Fruit fly (Drosophila melanogaster) whole organism, embryonic: ENCODE measurements around the gene Crz.

Experiments used
- Asciz ChIP-seq: fragments of 200-800 bp; sonication (Bioruptor generic); optimal IDR thresholded peaks from 2 replicates; lab custom pipeline; 2017; ENCODE audit warnings: missing biosample characterization, mild to moderate bottlenecking, missing genetic modification characterization, missing genetic modification reagents
- B-H1 ChIP-seq: fragments of 200-800 bp; sonication (Bioruptor generic); IDR thresholded peaks from 3 replicates; pipeline ENCODE4 v1.3.6; 2022; ENCODE audit warnings: missing biosample characterization, missing genetic modification characterization
- Bdp1 ChIP-seq: fragments of 200-800 bp; sonication (Bioruptor generic); optimal IDR thresholded peaks from 3 replicates; lab custom pipeline; 2016; ENCODE audit warnings: missing biosample characterization, missing genetic modification characterization
- CG10147 ChIP-seq: fragments of 200-800 bp; sonication (Bioruptor generic); optimal IDR thresholded peaks from 2 replicates; lab custom pipeline; 2019; ENCODE audit warnings: missing biosample characterization, mild to moderate bottlenecking, missing genetic modification characterization, moderate library complexity
- CG10267 ChIP-seq: fragments of 200-800 bp; sonication (Bioruptor generic); optimal IDR thresholded peaks from 2 replicates; lab custom pipeline; 2018; ENCODE audit warnings: missing biosample characterization, mild to moderate bottlenecking, missing genetic modification characterization, moderate library complexity
- CG10979 ChIP-seq: fragments of 200-800 bp; sonication (Bioruptor generic); optimal IDR thresholded peaks from 2 replicates; lab custom pipeline; 2018; ENCODE audit warnings: missing biosample characterization, mild to moderate bottlenecking, missing genetic modification characterization, moderate library complexity
- CG12236 ChIP-seq: fragments of 200-800 bp; sonication (Bioruptor generic); optimal IDR thresholded peaks from 2 replicates; lab custom pipeline; 2016; ENCODE audit warnings: missing biosample characterization, missing genetic modification characterization
- CG12299 ChIP-seq: fragments of 200-800 bp; sonication (Bioruptor generic); optimal IDR thresholded peaks from 2 replicates; lab custom pipeline; 2018; ENCODE audit warnings: missing biosample characterization, mild to moderate bottlenecking, missing genetic modification characterization
- CG14710 ChIP-seq: fragments of 200-800 bp; sonication (Bioruptor generic); optimal IDR thresholded peaks from 3 replicates; lab custom pipeline; 2019; ENCODE audit warnings: missing biosample characterization, mild to moderate bottlenecking, missing genetic modification characterization, moderate library complexity
- CG15011 ChIP-seq: fragments of 200-800 bp; sonication (Bioruptor generic); optimal IDR thresholded peaks from 3 replicates; lab custom pipeline; 2018; ENCODE audit warnings: missing biosample characterization, mild to moderate bottlenecking, missing genetic modification characterization
- CG17359 ChIP-seq: fragments of 200-800 bp; sonication (Bioruptor generic); optimal IDR thresholded peaks from 3 replicates; lab custom pipeline; 2018; ENCODE audit warnings: missing biosample characterization, mild to moderate bottlenecking, missing genetic modification characterization, moderate library complexity
- CG17361 ChIP-seq: fragments of 200-800 bp; sonication (Bioruptor generic); IDR thresholded peaks from 3 replicates; pipeline ENCODE4 v1.3.6; 2022; ENCODE audit warnings: missing biosample characterization, missing genetic modification characterization
- CG17829 ChIP-seq: fragments of 200-800 bp; optimal IDR thresholded peaks from 2 replicates; lab custom pipeline; 2019; ENCODE audit warnings: missing biosample characterization, mild to moderate bottlenecking, missing genetic modification characterization, moderate library complexity
- CG18262 ChIP-seq: fragments of 200-800 bp; optimal IDR thresholded peaks from 3 replicates; lab custom pipeline; 2019; ENCODE audit warnings: missing biosample characterization, mild to moderate bottlenecking, missing genetic modification characterization, moderate library complexity
- CG2120 ChIP-seq: fragments of 200-800 bp; sonication (Bioruptor generic); optimal IDR thresholded peaks from 3 replicates; lab custom pipeline; 2016; ENCODE audit warnings: missing biosample characterization, missing genetic modification characterization
- CG2712 ChIP-seq: fragments of 200-800 bp; optimal IDR thresholded peaks from 3 replicates; lab custom pipeline; 2019; ENCODE audit warnings: missing biosample characterization, mild to moderate bottlenecking, missing genetic modification characterization, moderate library complexity
- CG30403 ChIP-seq: fragments of 200-800 bp; sonication (Bioruptor generic); optimal IDR thresholded peaks from 3 replicates; lab custom pipeline; 2016; ENCODE audit warnings: missing biosample characterization, missing genetic modification characterization
- CG31224 ChIP-seq: fragments of 200-800 bp; sonication (Bioruptor generic); IDR thresholded peaks from 2 replicates; pipeline ENCODE4 v1.3.6; 2022; ENCODE audit warnings: missing biosample characterization, missing genetic modification characterization
- CG4328 ChIP-seq: fragments of 200-800 bp; sonication (Bioruptor generic); optimal IDR thresholded peaks from 3 replicates; lab custom pipeline; 2017; ENCODE audit warnings: missing biosample characterization, missing genetic modification reagents, missing genetic modification characterization
- CG4424 ChIP-seq: fragments of 200-800 bp; sonication (Bioruptor generic); optimal IDR thresholded peaks from 3 replicates; lab custom pipeline; 2016; ENCODE audit warnings: missing biosample characterization, missing genetic modification characterization
- CG7556 ChIP-seq: fragments of 200-800 bp; sonication (Bioruptor generic); optimal IDR thresholded peaks from 2 replicates; lab custom pipeline; 2017; ENCODE audit warnings: missing biosample characterization, mild to moderate bottlenecking, missing genetic modification characterization
- CG9437 ChIP-seq: fragments of 200-800 bp; sonication (Bioruptor generic); optimal IDR thresholded peaks from 2 replicates; lab custom pipeline; 2018; ENCODE audit warnings: missing biosample characterization, mild to moderate bottlenecking, missing genetic modification characterization
- Camta ChIP-seq: fragments of 200-800 bp; sonication (Bioruptor generic); optimal IDR thresholded peaks from 2 replicates; lab custom pipeline; 2016; ENCODE audit warnings: missing biosample characterization, missing genetic modification characterization
- Doc2 ChIP-seq: fragments of 200-800 bp; sonication (Bioruptor generic); IDR thresholded peaks from 2 replicates; pipeline ENCODE4 v1.3.6; 2022; ENCODE audit warnings: missing biosample characterization, missing genetic modification characterization
- Dp ChIP-seq: fragments of 200-800 bp; sonication (Bioruptor generic); optimal IDR thresholded peaks from 2 replicates; lab custom pipeline; 2018; ENCODE audit warnings: missing biosample characterization, mild to moderate bottlenecking, missing genetic modification characterization, moderate library complexity
- Gug ChIP-seq: fragments of 200-800 bp; sonication (Bioruptor generic); IDR thresholded peaks from 4 replicates; pipeline ENCODE4 v1.3.6; 2022; ENCODE audit warnings: missing biosample characterization, missing genetic modification characterization
- Hsf ChIP-seq: fragments of 200-800 bp; sonication (Bioruptor generic); optimal IDR thresholded peaks from 3 replicates; lab custom pipeline; 2016; ENCODE audit warnings: missing biosample characterization, missing genetic modification characterization
- Scr ChIP-seq: fragments of 200-800 bp; sonication (Bioruptor generic); IDR thresholded peaks from 2 replicates; pipeline ENCODE4 v1.3.6; 2022; ENCODE audit warnings: missing biosample characterization, missing genetic modification characterization; ENCODE audit not compliant: partially characterized antibody
- Sox102F ChIP-seq: fragments of 200-800 bp; sonication (Bioruptor generic); optimal IDR thresholded peaks from 2 replicates; lab custom pipeline; 2018; ENCODE audit warnings: missing biosample characterization, mild to moderate bottlenecking, missing genetic modification characterization, moderate library complexity
- Spps ChIP-seq: fragments of 200-800 bp; sonication (Bioruptor generic); optimal IDR thresholded peaks from 2 replicates; lab custom pipeline; 2018; ENCODE audit warnings: missing biosample characterization, mild to moderate bottlenecking, missing genetic modification characterization
- Xbp1 ChIP-seq: fragments of 200-800 bp; sonication (Bioruptor generic); optimal IDR thresholded peaks from 3 replicates; lab custom pipeline; 2016; ENCODE audit warnings: missing biosample characterization, mild to moderate bottlenecking, missing genetic modification characterization
- bigmax ChIP-seq: fragments of 200-800 bp; sonication (Bioruptor generic); optimal IDR thresholded peaks from 2 replicates; lab custom pipeline; 2018; ENCODE audit warnings: missing biosample characterization, mild to moderate bottlenecking, missing genetic modification characterization
- bsh ChIP-seq, 2 experiments: fragments of 200-800 bp; sonication (Bioruptor generic); optimal IDR thresholded peaks; 2 replicates each; lab custom pipeline; 2017 to 2018; ENCODE audit warnings: mild to moderate bottlenecking in 2 of 2, missing biosample characterization in 2 of 2, missing genetic modification characterization in 2 of 2, moderate library complexity in 1 of 2
- cas ChIP-seq: fragments of 200-800 bp; sonication (Bioruptor generic); IDR thresholded peaks from 2 replicates; pipeline ENCODE4 v1.3.6; 2022; ENCODE audit warnings: missing biosample characterization, missing genetic modification characterization
- corto ChIP-seq: fragments of 200-800 bp; sonication (Bioruptor generic); optimal IDR thresholded peaks from 2 replicates; lab custom pipeline; 2016; ENCODE audit warnings: missing biosample characterization, mild to moderate bottlenecking, missing genetic modification characterization, moderate library complexity
- cwo ChIP-seq: fragments of 200-800 bp; sonication (Bioruptor generic); optimal IDR thresholded peaks from 3 replicates; lab custom pipeline; 2017; ENCODE audit warnings: missing biosample characterization, missing genetic modification characterization, mild to moderate bottlenecking, moderate library complexity, missing genetic modification reagents
- esg ChIP-seq: fragments of 200-800 bp; sonication (Bioruptor generic); conservative IDR thresholded peaks from 2 replicates; pipeline ENCODE4 v1.3.6; 2022; ENCODE audit warnings: missing biosample characterization, missing genetic modification characterization
- grau ChIP-seq: fragments of 200-800 bp; optimal IDR thresholded peaks from 3 replicates; lab custom pipeline; 2019; ENCODE audit warnings: missing biosample characterization, mild to moderate bottlenecking, missing genetic modification characterization, moderate library complexity
- gsb ChIP-seq: fragments of 200-800 bp; sonication (Bioruptor generic); IDR thresholded peaks from 2 replicates; pipeline ENCODE4 v1.3.6; 2022; ENCODE audit warnings: missing biosample characterization, missing genetic modification characterization
- ham ChIP-seq: fragments of 200-800 bp; sonication (Bioruptor generic); IDR thresholded peaks from 2 replicates; pipeline ENCODE4 v1.3.6; 2022; ENCODE audit warnings: missing biosample characterization, missing genetic modification characterization
- ind ChIP-seq: fragments of 200-800 bp; sonication (Bioruptor generic); optimal IDR thresholded peaks from 3 replicates; lab custom pipeline; 2016; ENCODE audit warnings: missing biosample characterization, missing genetic modification characterization
- lmd ChIP-seq: fragments of 200-800 bp; sonication (Bioruptor generic); IDR thresholded peaks from 2 replicates; pipeline ENCODE4 v1.3.6; 2022; ENCODE audit warnings: missing biosample characterization, missing genetic modification characterization
- nmo ChIP-seq: fragments of 200-800 bp; sonication (Bioruptor generic); optimal IDR thresholded peaks from 2 replicates; lab custom pipeline; 2018; ENCODE audit warnings: missing biosample characterization, mild to moderate bottlenecking, missing genetic modification characterization, moderate library complexity
- row ChIP-seq: fragments of 200-800 bp; sonication (Bioruptor generic); IDR thresholded peaks from 3 replicates; pipeline ENCODE4 v1.3.6; 2022; ENCODE audit warnings: missing biosample characterization, missing genetic modification characterization
- sima ChIP-seq: fragments of 200-800 bp; sonication (Bioruptor generic); optimal IDR thresholded peaks from 2 replicates; lab custom pipeline; 2016; ENCODE audit warnings: missing biosample characterization, missing genetic modification characterization
- sr ChIP-seq: fragments of 200-800 bp; sonication (Bioruptor generic); IDR thresholded peaks from 3 replicates; pipeline ENCODE4 v1.3.6; 2022; ENCODE audit warnings: missing biosample characterization, missing genetic modification characterization
- tap ChIP-seq: fragments of 200-800 bp; optimal IDR thresholded peaks from 3 replicates; lab custom pipeline; 2019; ENCODE audit warnings: missing biosample characterization, mild to moderate bottlenecking, missing genetic modification characterization, moderate library complexity
- trh ChIP-seq: fragments of 200-800 bp; sonication (Bioruptor generic); optimal IDR thresholded peaks from 2 replicates; lab custom pipeline; 2016; ENCODE audit warnings: missing biosample characterization, missing genetic modification characterization
- twi ChIP-seq: fragments of 200-800 bp; optimal IDR thresholded peaks from 2 replicates; lab custom pipeline; 2019; ENCODE audit warnings: missing biosample characterization, mild to moderate bottlenecking, missing genetic modification characterization, moderate library complexity
- unpg ChIP-seq: fragments of 200-800 bp; sonication (Bioruptor generic); optimal IDR thresholded peaks from 3 replicates; lab custom pipeline; 2018; ENCODE audit warnings: missing biosample characterization, mild to moderate bottlenecking, missing genetic modification characterization, moderate library complexity
- z ChIP-seq: fragments of 200-800 bp; sonication (Bioruptor generic); IDR thresholded peaks from 3 replicates; pipeline ENCODE4 v1.3.6; 2022; ENCODE audit warnings: missing biosample characterization, missing genetic modification characterization

Crz gene

dm6 chr3R:14332735-14333134, 18.1 kb downstream of the Crz start (continued):
- TF ChIP-seq Sox102F (GFP tag; lab: Kevin White, UChicago) (peak; percentile 40), gsb (GFP tag; lab: Robert Waterston, UW) (no peak), cas (no peak), CG10267 (tag; lab: Kevin White, UChicago) (peak; percentile 2), z (GFP tag; lab: Robert Waterston, UW) (no peak), bsh (GFP tag; optimal IDR thresholded peaks at IDR 0.05; lab: Kevin White, UChicago) (peak in 1 of 2 experiments; percentile 55), sr (GFP tag; lab: Robert Waterston, UW) (no peak), Asciz (GFP tag; lab: Kevin White, UChicago) (peak; percentile 33), corto (GFP tag; lab: Kevin White, UChicago) (no peak), CG17361 (GFP tag; lab: Robert Waterston, UW) (peak; percentile 45; the same call in 1 of the 3 replicates), twi (tag; lab: Kevin White, UChicago) (peak; percentile 5), CG30403 (GFP tag; lab: Kevin White, UChicago) (peak; percentile 28), CG17829 (tag; lab: Kevin White, UChicago) (peak; percentile 10), Camta (GFP tag; lab: Kevin White, UChicago) (no peak), CG14710 (tag; lab: Kevin White, UChicago) (peak; percentile 13), ind (GFP tag; lab: Kevin White, UChicago) (no peak), nmo (GFP tag; lab: Kevin White, UChicago) (peak; percentile 49), CG10979 (peak; percentile 40), trh (no peak), Doc2 (no peak), grau (tag; lab: Kevin White, UChicago) (peak; percentile 31), CG2120 (peak; percentile 15), CG31224 (no peak), CG15011 (GFP tag; lab: Kevin White, UChicago) (peak; percentile 7), CG12236 (no peak), Hsf (peak; percentile 5), CG18262 (peak; percentile 43), CG7556 (GFP tag; lab: Kevin White, UChicago) (peak; percentile 19), cwo (GFP tag; lab: Kevin White, UChicago) (peak; percentile 10), lmd (GFP tag; lab: Robert Waterston, UW) (peak; percentile 12; the same call in 1 of the 2 replicates), CG2712 (tag; lab: Kevin White, UChicago) (peak; percentile 51), Dp (GFP tag; lab: Kevin White, UChicago) (no peak), CG4424 (peak; percentile 10), bigmax (GFP tag; lab: Kevin White, UChicago) (no peak), CG4328 (GFP tag; lab: Kevin White, UChicago) (peak; percentile 28), Scr (no peak), CG10147 (GFP tag; lab: Kevin White, UChicago) (peak; percentile 17), ham (GFP tag; lab: Robert Waterston, UW) (no peak), CG9437 (GFP tag; lab: Kevin White, UChicago) (peak; percentile 24), CG12299 (tag; lab: Kevin White, UChicago) (no peak), Bdp1 (no peak), esg (peak; percentile 22; the same call in 1 of the 2 replicates), unpg (GFP tag; lab: Kevin White, UChicago) (peak; percentile 39), CG17359 (peak; percentile 33), tap (tag; lab: Kevin White, UChicago) (no peak), Spps (no peak), B-H1 (GFP tag; lab: Robert Waterston, UW) (no peak), sima (no peak), Gug (GFP tag; lab: Robert Waterston, UW) (0 out of 4 replicates have a peak, but pooled peaks have one; percentile 7), row (GFP tag; lab: Robert Waterston, UW) (peak; percentile 52; the same call in 2 of the 3 replicates), Xbp1 (GFP tag; lab: Kevin White, UChicago) (peak; percentile 44)
